Worm (Caenorhabditis elegans): ENCODE results near the gene F17C11.6.

F17C11.6 gene

DNA sequence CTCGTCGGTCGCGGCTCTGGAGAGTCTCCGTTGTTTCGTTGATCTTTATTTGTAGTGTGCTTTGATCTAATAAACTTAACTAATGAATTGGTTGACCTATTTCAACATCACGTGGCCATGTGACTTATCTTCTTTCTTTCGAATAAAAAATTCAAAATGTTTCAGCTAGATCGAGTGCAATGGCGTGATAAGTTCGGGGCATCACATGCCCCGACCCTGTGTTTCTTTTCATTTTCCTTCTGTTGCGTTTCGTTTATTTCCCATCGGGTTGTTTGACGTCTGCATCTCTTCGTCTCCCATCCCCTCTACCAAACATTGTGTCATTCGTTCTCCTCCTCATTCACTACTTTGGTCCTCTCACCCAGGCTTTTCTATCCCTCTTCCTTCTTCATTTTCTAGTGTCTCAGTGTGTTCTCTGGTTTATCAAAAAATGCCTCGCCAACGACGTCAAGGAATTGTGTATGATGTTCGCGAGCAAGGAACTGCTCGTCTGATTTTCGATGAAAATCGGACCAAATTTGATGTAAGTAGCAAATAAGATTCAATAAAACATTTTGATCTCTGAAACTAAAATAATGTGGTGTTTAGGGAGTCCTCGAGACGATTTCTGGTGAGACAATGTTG is 3.2 kb upstream of the F17C11.6 start, which contains the start of gene F17C11.4 (continued):
- TF ChIP-seq ceh-28 (tag; optimal IDR thresholded peaks at IDR 0.05) (no peak), fkh-2 (tag; optimal IDR thresholded peaks at IDR 0.05) (no peak), elt-3 (tag; optimal IDR thresholded peaks at IDR 0.05) (no peak), nhr-28 (tag; optimal IDR thresholded peaks at IDR 0.05) (no peak), egl-27 (tag; optimal IDR thresholded peaks at IDR 0.05) (no peak), fos-1 (tag; optimal IDR thresholded peaks at IDR 0.05) (peak; percentile 14), sea-2 (GFP tag; optimal IDR thresholded peaks at IDR 0.05) (no peak), nhr-77 (tag; optimal IDR thresholded peaks at IDR 0.05) (no peak), elt-1 (tag; optimal IDR thresholded peaks at IDR 0.05) (no peak), nhr-76 (tag; optimal IDR thresholded peaks at IDR 0.05) (no peak), eor-1 (tag; optimal IDR thresholded peaks at IDR 0.05) (no peak), pha-4 (tag; optimal IDR thresholded peaks at IDR 0.05) (peak; percentile 43), snpc-4 (tag; optimal IDR thresholded peaks at IDR 0.05) (peak; percentile 51), mml-1 (tag; optimal IDR thresholded peaks at IDR 0.05) (no peak), hmg-11 (tag; optimal IDR thresholded peaks at IDR 0.05) (peak; percentile 74), nhr-237 (tag; optimal IDR thresholded peaks at IDR 0.05) (no peak), unc-62 (GFP tag; optimal IDR thresholded peaks at IDR 0.05) (peak; percentile 53), jun-1 (tag; optimal IDR thresholded peaks at IDR 0.05) (peak; percentile 80), R02D3.7 (tag; optimal IDR thresholded peaks at IDR 0.05) (no peak), zag-1 (tag; optimal IDR thresholded peaks at IDR 0.05) (no peak), elt-2 (tag; optimal IDR thresholded peaks at IDR 0.05) (peak; percentile 83)

DNA sequence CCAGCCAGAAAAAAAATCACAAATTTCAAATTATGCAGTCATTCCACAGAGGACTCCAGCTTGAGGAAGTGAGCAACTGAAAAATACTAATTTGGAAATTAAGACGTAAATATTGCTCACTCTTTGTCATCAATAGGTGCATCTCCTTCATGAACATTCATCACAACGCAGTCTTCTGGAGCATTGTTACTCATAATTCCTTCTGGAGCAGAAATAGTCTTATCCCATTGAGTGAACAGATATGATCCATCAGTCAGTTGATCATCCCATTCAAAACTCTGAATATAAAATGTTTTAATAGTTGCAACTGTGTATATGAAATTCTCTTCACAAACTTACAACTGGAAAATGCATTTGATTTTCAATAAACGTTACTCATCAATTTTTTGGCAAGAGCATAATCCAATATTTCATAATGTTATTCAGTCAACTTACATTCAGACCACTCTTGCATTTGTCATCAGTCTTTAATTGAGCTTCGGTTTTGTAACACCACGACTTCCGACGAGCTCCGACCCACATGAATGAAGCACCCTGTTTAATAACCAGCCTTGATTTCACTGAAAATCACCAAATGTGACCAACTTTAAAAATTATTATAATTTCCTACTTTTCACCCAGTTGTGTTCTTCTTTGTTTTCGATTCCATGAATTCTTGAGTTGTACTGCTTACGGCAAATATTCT is 1.3 kb upstream of the F17C11.6 start:
- TF ChIP-seq nhr-43 (tag; optimal IDR thresholded peaks at IDR 0.05; ENCODE audit: poor library complexity, severe bottlenecking) (peak; percentile 8), egl-27 (tag; optimal IDR thresholded peaks at IDR 0.05) (no peak), ztf-4 (tag; optimal IDR thresholded peaks at IDR 0.05) (peak; percentile 13), lsy-12 (tag; optimal IDR thresholded peaks at IDR 0.05) (peak; percentile 36), mdl-1 (tag; optimal IDR thresholded peaks at IDR 0.05) (no peak), tbx-2 (tag; optimal IDR thresholded peaks at IDR 0.05) (peak; percentile 22), nhr-67 (tag; optimal IDR thresholded peaks at IDR 0.05) (no peak), aly-2 (tag; optimal IDR thresholded peaks at IDR 0.05) (no peak), ama-1 (optimal IDR thresholded peaks at IDR 0.05) (peak; percentile 83), pha-4 (tag; optimal IDR thresholded peaks at IDR 0.05) (peak; percentile 16), nhr-25 (tag; optimal IDR thresholded peaks at IDR 0.05) (peak; percentile 43)

DNA sequence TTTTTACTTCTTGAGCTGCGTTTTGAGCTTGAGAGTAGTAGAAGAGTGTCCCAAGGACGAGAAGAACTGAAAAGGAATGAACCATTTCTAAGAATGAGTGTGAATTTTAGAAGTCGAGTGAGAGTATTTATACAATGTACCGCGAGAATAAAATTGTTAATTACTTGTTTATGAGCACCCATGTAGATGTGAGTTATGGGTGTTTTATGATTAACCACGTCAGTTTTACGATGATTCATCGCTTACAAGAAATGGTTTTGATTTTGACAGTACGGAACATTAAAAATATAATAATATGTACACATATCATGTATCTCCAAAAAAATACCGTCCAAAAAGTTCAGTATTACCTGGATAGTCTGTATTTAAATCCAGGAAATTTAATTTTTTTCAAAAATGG is 587 bp upstream of the F17C11.6 start, which contains the start of gene clec-221:
clec-221 (minus strand) TSS at position 101 of the 400 bp plus-strand sequence.
- no peak for TF ChIP-seq eor-1 (tag; optimal IDR thresholded peaks at IDR 0.05)
- no peak for TF ChIP-seq egl-5 (tag; optimal IDR thresholded peaks at IDR 0.05)
- no peak for TF ChIP-seq nhr-11 (tag; optimal IDR thresholded peaks at IDR 0.05)
- TF ChIP-seq nfya-1 (tag; optimal IDR thresholded peaks at IDR 0.05; ENCODE audit: insufficient read depth): no peak

DNA sequence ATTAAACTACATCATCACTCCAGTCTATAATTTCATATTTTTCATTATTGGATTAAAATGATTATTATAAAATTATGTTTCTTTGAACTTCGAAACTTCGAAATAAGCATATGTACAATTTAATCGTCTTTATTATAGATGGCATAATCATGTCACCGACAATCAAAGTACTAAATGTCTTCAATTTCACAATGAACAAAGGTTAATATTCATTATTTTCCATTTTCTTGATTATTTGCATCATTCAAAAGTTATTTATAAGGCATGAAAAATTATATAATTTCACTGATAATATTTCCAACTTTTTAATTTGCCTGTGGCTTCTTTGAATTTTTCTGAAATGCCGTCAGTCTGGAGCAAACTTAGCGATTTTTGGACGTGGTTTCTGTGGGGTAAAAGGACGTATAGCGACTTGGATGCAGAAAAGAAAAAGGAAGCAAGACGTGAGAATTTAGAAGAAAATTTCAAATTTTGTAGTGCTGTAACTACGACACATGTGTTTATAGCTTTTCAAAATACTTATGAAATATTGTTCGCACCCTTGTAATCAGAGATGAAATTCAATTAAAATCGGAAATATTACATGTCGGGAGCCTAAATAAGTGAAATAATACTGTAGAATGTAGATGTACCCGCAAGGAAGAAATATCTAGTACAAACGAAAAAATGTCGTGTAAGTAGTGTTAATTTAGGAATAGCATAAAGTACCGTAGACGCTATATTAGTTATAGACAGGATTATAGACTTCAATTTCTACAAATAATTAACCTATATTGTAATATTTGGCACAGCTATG is 958 bp downstream of the F17C11.6 start, which contains the start of gene F17C11.13:
F17C11.13 (plus strand) TSS at position 243 of the 796 bp plus-strand sequence.
- TF ChIP-seq nhr-25 (tag; optimal IDR thresholded peaks at IDR 0.05) (no peak), daf-12 (tag; optimal IDR thresholded peaks at IDR 0.05) (no peak), pqm-1 (tag; optimal IDR thresholded peaks at IDR 0.05) (peak; percentile 32), nhr-77 (tag; optimal IDR thresholded peaks at IDR 0.05) (no peak), elt-2 (tag; optimal IDR thresholded peaks at IDR 0.05) (peak; percentile 59)
